Worm (Caenorhabditis elegans): ENCODE results near the gene btb-22.

ce11 chrII:3310957-3311657 lies 11.6 kb downstream of the btb-22 start:
- TF ChIP-seq snpc-4 (tag; optimal IDR thresholded peaks at IDR 0.05) (no peak), nhr-11 (tag; optimal IDR thresholded peaks at IDR 0.05) (no peak), ztf-11 (tag; optimal IDR thresholded peaks at IDR 0.05) (no peak), mdl-1 (tag; optimal IDR thresholded peaks at IDR 0.05) (no peak), fos-1 (tag; optimal IDR thresholded peaks at IDR 0.05) (peak; percentile 34)
